Fruit fly (Drosophila melanogaster): ENCODE measurements around the gene ND-B22.

Gene ND-B22

DNA sequence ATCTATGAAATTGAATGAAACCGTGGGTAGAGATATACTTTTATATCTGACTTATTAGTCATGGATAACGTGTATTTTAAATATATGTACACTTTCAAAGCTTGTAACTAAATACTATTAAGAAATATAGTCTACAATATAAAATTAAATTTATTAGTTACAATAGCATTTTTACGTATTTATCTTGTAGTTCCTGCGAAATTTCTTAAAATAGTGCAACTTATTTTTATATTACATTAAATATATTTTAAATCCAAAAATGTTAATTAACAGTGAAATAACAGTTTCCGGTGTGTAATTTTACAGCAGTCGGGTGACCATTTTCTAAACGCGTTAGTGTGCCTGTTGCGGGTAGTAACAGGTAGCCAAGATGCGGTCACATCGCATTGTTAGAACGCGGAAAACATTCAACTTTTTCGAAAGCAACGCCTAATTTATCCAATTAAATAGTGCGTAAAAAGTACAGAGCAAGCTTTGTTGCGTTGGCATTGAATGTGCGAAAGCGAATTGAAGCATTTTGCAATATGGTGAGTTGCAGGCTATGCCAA lies 27.8 kb upstream of the ND-B22 start, which contains the start of the genes CG10859 and CG7110 (continued):
- TF ChIP-seq MTF-1 (GFP tag; optimal IDR thresholded peaks at IDR 0.05; ENCODE audit: borderline replicate concordance) (peak; percentile 39), CG3726 (GFP tag; IDR thresholded peaks at IDR 0.05) (no peak), CG12942 (GFP tag; optimal IDR thresholded peaks at IDR 0.05) (no peak), HLH3B (GFP tag; IDR thresholded peaks at IDR 0.05) (0 out of 2 replicates have a peak, but pooled peaks have one; percentile 19), CG6654 (GFP tag; optimal IDR thresholded peaks at IDR 0.05) (no peak), CG3163 (GFP tag; optimal IDR thresholded peaks at IDR 0.05) (no peak), CG8478 (optimal IDR thresholded peaks at IDR 0.05) (no peak), fru (optimal IDR thresholded peaks at IDR 0.05) (no peak), dmrt11E (tag; optimal IDR thresholded peaks at IDR 0.05) (peak; percentile 31), zfh2 (GFP tag; optimal IDR thresholded peaks at IDR 0.05) (no peak), sisA (GFP tag; IDR thresholded peaks at IDR 0.05) (no peak), inv (GFP tag; IDR thresholded peaks at IDR 0.05; ENCODE audit: partially characterized antibody) (no peak), ewg (GFP tag; optimal IDR thresholded peaks at IDR 0.05) (peak; percentile 29), CG15514 (GFP tag; optimal IDR thresholded peaks at IDR 0.05) (peak; percentile 76), CG10321 (GFP tag; IDR thresholded peaks at IDR 0.05) (no peak), Nf-YA (GFP tag; IDR thresholded peaks at IDR 0.05) (no peak), CG1024 (GFP tag; IDR thresholded peaks at IDR 0.05) (peak; percentile 21; the same call in 1 of the 2 replicates), CG1603 (tag; optimal IDR thresholded peaks at IDR 0.05) (peak; percentile 81), sim (GFP tag; IDR thresholded peaks at IDR 0.05) (no peak), Oli (tag; optimal IDR thresholded peaks at IDR 0.05) (no peak), CG31388 (GFP tag; optimal IDR thresholded peaks at IDR 0.05) (no peak), nmo (GFP tag; optimal IDR thresholded peaks at IDR 0.05) (peak; percentile 51), CG16813 (GFP tag; IDR thresholded peaks at IDR 0.05; ENCODE audit: partially characterized antibody) (no peak), C15 (GFP tag; IDR thresholded peaks at IDR 0.05) (no peak), phol (tag; optimal IDR thresholded peaks at IDR 0.05) (peak; percentile 69), TFAM (GFP tag; optimal IDR thresholded peaks at IDR 0.05) (no peak), D19A (tag; optimal IDR thresholded peaks at IDR 0.05) (no peak), Myb (GFP tag; optimal IDR thresholded peaks at IDR 0.05) (peak; percentile 29), CG9817 (tag; optimal IDR thresholded peaks at IDR 0.05) (peak; percentile 24), CG17612 (GFP tag; IDR thresholded peaks at IDR 0.05) (no peak), tap (tag; optimal IDR thresholded peaks at IDR 0.05) (peak; percentile 28), ab (GFP tag; optimal IDR thresholded peaks at IDR 0.05) (no peak), CG3847 (GFP tag; IDR thresholded peaks at IDR 0.05) (peak; percentile 54; the same call in 1 of the 2 replicates), esg (GFP tag; conservative IDR thresholded peaks at IDR 0.05) (no peak), CG15696 (tag; optimal IDR thresholded peaks at IDR 0.05) (no peak), CG1233 (GFP tag; optimal IDR thresholded peaks at IDR 0.05) (peak; percentile 56), lab (GFP tag; optimal IDR thresholded peaks at IDR 0.05) (peak; percentile 81), tio (GFP tag; optimal IDR thresholded peaks at IDR 0.05) (no peak), Deaf1 (tag; optimal IDR thresholded peaks at IDR 0.05) (no peak), CG9876 (GFP tag; optimal IDR thresholded peaks at IDR 0.05) (no peak), PHDP (tag; optimal IDR thresholded peaks at IDR 0.05) (peak; percentile 68), Atf6 (GFP tag; IDR thresholded peaks at IDR 0.05) (peak; percentile 42; the same call in 1 of the 2 replicates), CG4707 (GFP tag; optimal IDR thresholded peaks at IDR 0.05) (peak; percentile 43), CG2875 (GFP tag; optimal IDR thresholded peaks at IDR 0.05) (peak; percentile 26), danr (GFP tag; IDR thresholded peaks at IDR 0.05) (no peak), Xrp1 (GFP tag; IDR thresholded peaks at IDR 0.05) (no peak), Dll (GFP tag; IDR thresholded peaks at IDR 0.05; ENCODE audit: partially characterized antibody) (no peak), eve (GFP tag; optimal IDR thresholded peaks at IDR 0.05) (no peak), Hand (GFP tag; optimal IDR thresholded peaks at IDR 0.05) (no peak), CG8089 (GFP tag; optimal IDR thresholded peaks at IDR 0.05) (no peak)

All from whole organism, embryonic.